Worm (Caenorhabditis elegans) whole organism, L4 larva: ENCODE measurements around the gene ZK354.3.
"Not testable (repeated sequence)": the region's sequence is repeated elsewhere in the genome, so short reads cannot be mapped to it uniquely, and the experiment has no call there.

Experiments
- D1046.2 ChIP-seq: fragments of 200-800 bp; sonication (Bioruptor generic); IDR thresholded peaks from 2 replicates; pipeline ENCODE4 v1.3.6; 2022; ENCODE audit warnings: missing genetic modification characterization, missing compliant biosample characterization
- T26A8.4 ChIP-seq: fragments of 200-800 bp; sonication (Bioruptor generic); IDR thresholded peaks from 2 replicates; pipeline ENCODE4 v1.3.6; 2022; ENCODE audit warnings: missing genetic modification characterization, missing compliant biosample characterization
- Y75B8A.6 ChIP-seq: fragments of 200-800 bp; sonication (Bioruptor generic); IDR thresholded peaks from 2 replicates; pipeline ENCODE4 v1.3.6; 2022; ENCODE audit warnings: missing genetic modification reagents, missing genetic modification characterization, missing compliant biosample characterization
- aha-1 ChIP-seq: fragments of 150-350 bp; peaks from one replicate; lab custom pipeline; 2014; ENCODE audit warnings: missing biosample characterization, missing genetic modification characterization
- arid-1 ChIP-seq: fragments of 200-800 bp; sonication (Bioruptor generic); conservative IDR thresholded peaks from 2 replicates; pipeline ENCODE4 v1.3.6; 2022; ENCODE audit warnings: missing genetic modification reagents, missing genetic modification characterization, missing compliant biosample characterization
- ceh-20 ChIP-seq: fragments of 200-800 bp; sonication (Bioruptor generic); IDR thresholded peaks from 2 replicates; pipeline ENCODE4 v1.3.6; 2022; ENCODE audit warnings: missing genetic modification reagents, missing genetic modification characterization, missing compliant biosample characterization
- ceh-44 ChIP-seq: fragments of 200-800 bp; sonication (Bioruptor generic); IDR thresholded peaks from 2 replicates; pipeline ENCODE4 v1.3.6; 2022; ENCODE audit warnings: missing genetic modification reagents, missing genetic modification characterization, missing compliant biosample characterization
- ceh-62 ChIP-seq: sonication (generic microtip); optimal IDR thresholded peaks from 2 replicates; lab custom pipeline; 2017; ENCODE audit warnings: missing biosample characterization, missing genetic modification characterization
- ces-1 ChIP-seq: fragments of 150-350 bp; sonication (generic microtip); optimal IDR thresholded peaks from 4 replicates; lab custom pipeline; 2014; ENCODE audit warnings: missing biosample characterization, missing genetic modification reagents, missing genetic modification characterization
- daf-16 ChIP-seq, 3 experiments: sonication (generic microtip); optimal IDR thresholded peaks; 2 replicates each; lab custom pipeline; 2016 to 2017; ENCODE audit warnings: missing genetic modification characterization in 3 of 3, missing genetic modification reagents in 3 of 3, mild to moderate bottlenecking in 2 of 3, missing compliant biosample characterization in 2 of 3, missing biosample characterization in 1 of 3, moderate library complexity in 1 of 3
- dmd-6 ChIP-seq: fragments of 200-800 bp; sonication (Bioruptor generic); IDR thresholded peaks from 2 replicates; pipeline ENCODE4 v1.3.6; 2022; ENCODE audit warnings: missing genetic modification reagents, missing genetic modification characterization, missing compliant biosample characterization
- dve-1 ChIP-seq: sonication (generic microtip); optimal IDR thresholded peaks from 2 replicates; lab custom pipeline; 2017; ENCODE audit warnings: antibody characterized with exemption, mild to moderate bottlenecking, missing genetic modification characterization, missing compliant biosample characterization; ENCODE audit not compliant: insufficient read depth
- fkh-10 ChIP-seq: fragments of 150-350 bp; optimal IDR thresholded peaks from 2 replicates; lab custom pipeline; 2014; ENCODE audit warnings: missing biosample characterization, missing genetic modification reagents, missing genetic modification characterization
- hlh-11 ChIP-seq: fragments of 200-800 bp; sonication (Bioruptor generic); optimal IDR thresholded peaks from 2 replicates; lab custom pipeline; 2018; ENCODE audit warnings: mild to moderate bottlenecking, missing genetic modification characterization, missing compliant biosample characterization
- hlh-30 ChIP-seq: sonication (generic microtip); optimal IDR thresholded peaks from 2 replicates; lab custom pipeline; 2017; ENCODE audit warnings: antibody characterized with exemption, mild to moderate bottlenecking, missing genetic modification characterization, missing compliant biosample characterization; ENCODE audit not compliant: insufficient read depth
- lin-15B ChIP-seq: fragments of 150-350 bp; sonication (generic microtip); optimal IDR thresholded peaks from 3 replicates; lab custom pipeline; 2014; ENCODE audit warnings: missing biosample characterization, missing genetic modification characterization
- lin-38 ChIP-seq: fragments of 200-800 bp; sonication (Bioruptor generic); IDR thresholded peaks from 2 replicates; pipeline ENCODE4 v1.3.6; 2022; ENCODE audit warnings: missing genetic modification reagents, missing genetic modification characterization, missing compliant biosample characterization
- nhr-10 ChIP-seq: fragments of 150-350 bp; optimal IDR thresholded peaks from 2 replicates; lab custom pipeline; 2014; ENCODE audit warnings: missing biosample characterization, missing genetic modification characterization
- nhr-102 ChIP-seq: sonication (generic microtip); optimal IDR thresholded peaks from 2 replicates; lab custom pipeline; 2016; ENCODE audit warnings: mild to moderate bottlenecking, missing genetic modification characterization, moderate library complexity, missing compliant biosample characterization
- nhr-11 ChIP-seq: fragments of 150-350 bp; optimal IDR thresholded peaks from 2 replicates; lab custom pipeline; 2014; ENCODE audit warnings: missing biosample characterization, missing genetic modification characterization
- nhr-28 ChIP-seq: fragments of 150-350 bp; optimal IDR thresholded peaks from 2 replicates; lab custom pipeline; 2014; ENCODE audit warnings: missing biosample characterization, missing genetic modification characterization
- nhr-6 ChIP-seq: fragments of 150-350 bp; optimal IDR thresholded peaks from 2 replicates; lab custom pipeline; 2014; ENCODE audit warnings: missing biosample characterization, missing genetic modification characterization
- nhr-76 ChIP-seq: fragments of 150-350 bp; optimal IDR thresholded peaks from 2 replicates; lab custom pipeline; 2014; ENCODE audit warnings: missing biosample characterization, missing genetic modification characterization
- pha-4 ChIP-seq, 2 experiments: fragments of 150-350 bp in 1 of 2; fragments of 200-800 bp in 1 of 2; sonication (Bioruptor generic) in 1 of 2; IDR thresholded peaks in 1 of 2; optimal IDR thresholded peaks in 1 of 2; 2 replicates each; pipeline versions ENCODE4 v1.3.6 to Lab custom; 2014 to 2022; ENCODE audit warnings: missing genetic modification characterization in 2 of 2, missing genetic modification reagents in 2 of 2, missing biosample characterization in 1 of 2, missing compliant biosample characterization in 1 of 2
- pqm-1 ChIP-seq: sonication (generic microtip); optimal IDR thresholded peaks from 2 replicates; lab custom pipeline; 2017; ENCODE audit warnings: missing biosample characterization, missing genetic modification characterization
- skn-1 ChIP-seq: fragments of 150-350 bp; optimal IDR thresholded peaks from 2 replicates; lab custom pipeline; 2014; ENCODE audit warnings: missing biosample characterization, missing genetic modification characterization
- snpc-1.2 ChIP-seq: fragments of 200-800 bp; sonication (Bioruptor generic); IDR thresholded peaks from 2 replicates; pipeline ENCODE4 v1.3.6; 2022; ENCODE audit warnings: missing genetic modification reagents, missing genetic modification characterization, missing compliant biosample characterization
- tag-97 ChIP-seq: fragments of 200-800 bp; sonication (Bioruptor generic); IDR thresholded peaks from 2 replicates; pipeline ENCODE4 v1.3.6; 2022; ENCODE audit warnings: missing genetic modification characterization, missing compliant biosample characterization
- tra-1 ChIP-seq: fragments of 200-800 bp; sonication (Bioruptor generic); IDR thresholded peaks from 2 replicates; pipeline ENCODE4 v1.3.6; 2022; ENCODE audit warnings: missing genetic modification reagents, missing genetic modification characterization, missing compliant biosample characterization
- unc-62 ChIP-seq, 3 experiments: fragments of 150-350 bp in 1 of 3; sonication (generic microtip); optimal IDR thresholded peaks in 2 of 3; peaks in 1 of 3; 1 replicate in 1 of 3; 2 replicates in 2 of 3; lab custom pipeline; 2014 to 2017; ENCODE audit warnings: missing biosample characterization in 3 of 3, missing genetic modification characterization in 3 of 3, missing genetic modification reagents in 3 of 3, missing genotype in 1 of 3
- zfp-2 ChIP-seq: sonication (generic microtip); optimal IDR thresholded peaks from 2 replicates; lab custom pipeline; 2016; ENCODE audit warnings: mild to moderate bottlenecking, missing genetic modification characterization, missing compliant biosample characterization
- ztf-11 ChIP-seq: fragments of 150-350 bp; optimal IDR thresholded peaks from 2 replicates; lab custom pipeline; 2014; ENCODE audit warnings: missing biosample characterization, missing genetic modification characterization

Gene ZK354.3

ce11 chrIV:5339255-5339654, 29.4 kb downstream of the ZK354.3 start, which contains the start of gene Y4C6B.2:
Y4C6B.2 (plus strand) TSS chrIV:5339574.
- TF ChIP-seq ces-1 (GFP tag; lab: Kevin White, UChicago), result no peak
- peak; percentile 12 for TF ChIP-seq dve-1 (tag; lab: Kevin White, UChicago)
- peak in 1 of 2 experiments; percentile 13 for TF ChIP-seq unc-62 (GFP tag; optimal IDR thresholded peaks at IDR 0.05 in 1 of 2; lab: Kevin White, UChicago)
- TF ChIP-seq unc-62 (tag; optimal IDR thresholded peaks at IDR 0.05; lab: Kevin White, UChicago), result no peak
- peak; percentile 33 for TF ChIP-seq nhr-28 (tag; lab: Kevin White, UChicago)

ce11 chrIV:5344168-5344567, 34.3 kb downstream of the ZK354.3 start:
- TF ChIP-seq nhr-6 (peak; percentile 5), nhr-11 (tag; lab: Kevin White, UChicago) (no peak), ceh-44 (GFP tag; lab: Robert Waterston, UW) (peak; percentile 64; the same call in 1 of the 2 replicates), pha-4 (GFP tag; IDR thresholded peaks at IDR 0.05; lab: Robert Waterston, UW) (peak; percentile 56; the same call in 1 of the 2 replicates), pha-4 (tag; optimal IDR thresholded peaks at IDR 0.05; lab: Kevin White, UChicago) (no peak), T26A8.4 (GFP tag; lab: Robert Waterston, UW) (0 out of 2 replicates have a peak, but pooled peaks have one; percentile 29), arid-1 (GFP tag; lab: Robert Waterston, UW) (peak; percentile 53; the same call in 1 of the 2 replicates), aha-1 (tag; lab: Kevin White, UChicago) (peak; percentile 87), daf-16 (GFP tag; optimal IDR thresholded peaks at IDR 0.05; lab: Kevin White, UChicago) (peak in 1 of 2 experiments; percentile 19), daf-16 (tag; optimal IDR thresholded peaks at IDR 0.05; lab: Kevin White, UChicago) (peak; percentile 55), D1046.2 (no peak), ceh-62 (tag; lab: Kevin White, UChicago) (no peak), nhr-102 (peak; percentile 4), dmd-6 (GFP tag; lab: Robert Waterston, UW) (peak; percentile 57), dve-1 (tag; lab: Kevin White, UChicago) (peak; percentile 63), tag-97 (GFP tag; lab: Robert Waterston, UW) (no peak), nhr-10 (tag; lab: Kevin White, UChicago) (no peak), unc-62 (GFP tag; optimal IDR thresholded peaks at IDR 0.05 in 1 of 2; lab: Kevin White, UChicago) (peak in 1 of 2 experiments; percentile 53), unc-62 (tag; optimal IDR thresholded peaks at IDR 0.05; lab: Kevin White, UChicago) (no peak), lin-38 (GFP tag; lab: Robert Waterston, UW) (peak; percentile 54), hlh-30 (peak; percentile 54), lin-15B (tag; lab: Kevin White, UChicago) (no peak), snpc-1.2 (GFP tag; lab: Robert Waterston, UW) (peak; percentile 95), ztf-11 (tag; lab: Kevin White, UChicago) (no peak), Y75B8A.6 (GFP tag; lab: Robert Waterston, UW) (0 out of 2 replicates have a peak, but pooled peaks have one; percentile 48), skn-1 (tag; lab: Kevin White, UChicago) (no peak), ces-1 (GFP tag; lab: Kevin White, UChicago) (no peak), fkh-10 (GFP tag; lab: Kevin White, UChicago) (no peak), nhr-76 (tag; lab: Kevin White, UChicago) (no peak), zfp-2 (no peak)

ce11 chrIV:5350480-5351193, 40.8 kb downstream of the ZK354.3 start, which contains the start of gene gba-4:
gba-4 (minus strand) TSS chrIV:5350897.
- peak; percentile 83 for TF ChIP-seq aha-1 (tag; lab: Kevin White, UChicago)
- not testable (repeated sequence) for TF ChIP-seq daf-16 (GFP tag; optimal IDR thresholded peaks at IDR 0.05; lab: Kevin White, UChicago)
- TF ChIP-seq daf-16 (tag; optimal IDR thresholded peaks at IDR 0.05; lab: Kevin White, UChicago), result peak; percentile 40
- TF ChIP-seq dmd-6 (GFP tag; lab: Robert Waterston, UW), result peak; percentile 62
- peak; percentile 84 for TF ChIP-seq pqm-1 (tag; lab: Kevin White, UChicago)
- TF ChIP-seq hlh-11, result peak; percentile 30
- peak; percentile 35 for TF ChIP-seq nhr-28 (tag; lab: Kevin White, UChicago)
- TF ChIP-seq dve-1 (tag; lab: Kevin White, UChicago), result peak; percentile 74

ce11 chrIV:5353364-5353763, 43.5 kb downstream of the ZK354.3 start, which contains the start of gene Y4C6B.7:
Y4C6B.7 (minus strand) TSS chrIV:5353464.
- TF ChIP-seq unc-62 (GFP tag; optimal IDR thresholded peaks at IDR 0.05 in 1 of 2; lab: Kevin White, UChicago), result no peak
- TF ChIP-seq unc-62 (tag; optimal IDR thresholded peaks at IDR 0.05; lab: Kevin White, UChicago), result no peak
- TF ChIP-seq ceh-20 (GFP tag; lab: Robert Waterston, UW), result no peak
- peak; percentile 46 for TF ChIP-seq aha-1 (tag; lab: Kevin White, UChicago)
- no peak for TF ChIP-seq hlh-11
- TF ChIP-seq tra-1 (GFP tag; lab: Robert Waterston, UW), result no peak
